Fruit fly (Drosophila melanogaster): ENCODE data around the gene Corp.

Gene Corp

dm6 chrX:8265261-8265660, 5.9 kb downstream of the Corp start (continued):
- TF ChIP-seq CG31441 (GFP tag; IDR thresholded peaks at IDR 0.05) = no peak
- no peak for TF ChIP-seq CG34422 (GFP tag; IDR thresholded peaks at IDR 0.05)
- TF ChIP-seq CG4820 (GFP tag; optimal IDR thresholded peaks at IDR 0.05) = no peak
- no peak for TF ChIP-seq luna (GFP tag; optimal IDR thresholded peaks at IDR 0.05)
- TF ChIP-seq klu (GFP tag; IDR thresholded peaks at IDR 0.05) = no peak
- no peak for TF ChIP-seq CG11398 (GFP tag; optimal IDR thresholded peaks at IDR 0.05)
- no peak for TF ChIP-seq CG6765 (GFP tag; optimal IDR thresholded peaks at IDR 0.05)
- TF ChIP-seq CG12769 (tag; optimal IDR thresholded peaks at IDR 0.05) = no peak
- peak; percentile 50 for TF ChIP-seq CG4854 (GFP tag; optimal IDR thresholded peaks at IDR 0.05)
- TF ChIP-seq tll (GFP tag; optimal IDR thresholded peaks at IDR 0.05) = no peak
- TF ChIP-seq Xbp1 (GFP tag; optimal IDR thresholded peaks at IDR 0.05) = no peak
- TF ChIP-seq CG4282 (GFP tag; optimal IDR thresholded peaks at IDR 0.05) = no peak
- TF ChIP-seq toy (GFP tag; IDR thresholded peaks at IDR 0.05) = no peak
- no peak for TF ChIP-seq mirr (GFP tag; optimal IDR thresholded peaks at IDR 0.05)
- no peak for TF ChIP-seq CG16815 (GFP tag; optimal IDR thresholded peaks at IDR 0.05)
- no peak for TF ChIP-seq gcm2 (GFP tag; optimal IDR thresholded peaks at IDR 0.05)
- no peak for TF ChIP-seq grn (GFP tag; optimal IDR thresholded peaks at IDR 0.05)
- TF ChIP-seq slbo (GFP tag; IDR thresholded peaks at IDR 0.05) = no peak
- TF ChIP-seq seq (GFP tag; IDR thresholded peaks at IDR 0.05) = no peak
- no peak for TF ChIP-seq ash1 (GFP tag; optimal IDR thresholded peaks at IDR 0.05)
- TF ChIP-seq Dp (GFP tag; optimal IDR thresholded peaks at IDR 0.05) = peak; percentile 78
- TF ChIP-seq wor (GFP tag; IDR thresholded peaks at IDR 0.05) = no peak
- TF ChIP-seq CG9876 (GFP tag; optimal IDR thresholded peaks at IDR 0.05) = no peak
- no peak for TF ChIP-seq CG7963 (GFP tag; IDR thresholded peaks at IDR 0.05; ENCODE audit: partially characterized antibody)
- TF ChIP-seq MESR4 (GFP tag; optimal IDR thresholded peaks at IDR 0.05) = no peak
- no peak for TF ChIP-seq CG11093 (GFP tag; IDR thresholded peaks at IDR 0.05)
- no peak for TF ChIP-seq CG10565 (GFP tag; optimal IDR thresholded peaks at IDR 0.05)
- no peak for TF ChIP-seq lab (GFP tag; optimal IDR thresholded peaks at IDR 0.05)
- TF ChIP-seq HLH4C (GFP tag; IDR thresholded peaks at IDR 0.05; ENCODE audit: partially characterized antibody) = no peak
- TF ChIP-seq Fer1 (GFP tag; optimal IDR thresholded peaks at IDR 0.05) = no peak
- TF ChIP-seq CG3163 (GFP tag; optimal IDR thresholded peaks at IDR 0.05) = no peak
- TF ChIP-seq E2f2 (GFP tag; IDR thresholded peaks at IDR 0.05) = peak; percentile 84
- peak; percentile 47 for TF ChIP-seq CG15514 (GFP tag; optimal IDR thresholded peaks at IDR 0.05)
- TF ChIP-seq CG13287 (GFP tag; IDR thresholded peaks at IDR 0.05; ENCODE audit: partially characterized antibody) = no peak
- TF ChIP-seq CTCF (GFP tag; optimal IDR thresholded peaks at IDR 0.05) = peak; percentile 59
- no peak for TF ChIP-seq CG17829 (tag; optimal IDR thresholded peaks at IDR 0.05)
- no peak for TF ChIP-seq trem (tag; optimal IDR thresholded peaks at IDR 0.05)
- peak; percentile 91 for TF ChIP-seq Myb (GFP tag; optimal IDR thresholded peaks at IDR 0.05)

DNA sequence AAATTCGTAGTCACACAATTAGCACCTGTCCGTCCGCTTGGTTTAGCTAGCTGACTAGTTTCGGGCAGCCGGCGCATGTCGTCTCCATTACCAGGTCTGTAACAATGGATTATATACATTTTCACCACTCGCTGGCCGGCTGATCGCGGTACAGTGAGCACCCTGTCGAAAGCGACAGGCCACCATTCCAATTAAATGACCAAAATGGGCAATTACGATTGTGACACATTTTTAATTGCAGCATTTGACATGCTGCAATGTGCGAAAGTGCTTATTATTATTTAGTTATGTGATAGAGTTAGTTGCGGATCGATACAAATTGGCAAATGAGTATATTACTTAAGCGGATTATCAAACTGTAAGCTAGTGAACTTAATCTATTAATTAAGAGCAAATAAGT, 8.0 kb downstream of the Corp start:
- TF ChIP-seq CG10543 (GFP tag; optimal IDR thresholded peaks at IDR 0.05) (no peak), unc-4 (GFP tag; IDR thresholded peaks at IDR 0.05; ENCODE audit: partially characterized antibody) (no peak), CG30431 (GFP tag; optimal IDR thresholded peaks at IDR 0.05) (no peak), CG4820 (GFP tag; optimal IDR thresholded peaks at IDR 0.05) (no peak), CG13424 (tag; optimal IDR thresholded peaks at IDR 0.05) (peak; percentile 16), CG7987 (GFP tag; optimal IDR thresholded peaks at IDR 0.05) (no peak), CTCF (GFP tag; optimal IDR thresholded peaks at IDR 0.05) (no peak), Sry-β (GFP tag; optimal IDR thresholded peaks at IDR 0.05) (no peak), CG11560 (tag; IDR thresholded peaks at IDR 0.05) (no peak), CG18262 (tag; optimal IDR thresholded peaks at IDR 0.05) (peak; percentile 9), Elba2 (GFP tag; optimal IDR thresholded peaks at IDR 0.05) (no peak), CG10147 (GFP tag; optimal IDR thresholded peaks at IDR 0.05) (no peak), Myb (GFP tag; optimal IDR thresholded peaks at IDR 0.05) (no peak), CG11247 (GFP tag; IDR thresholded peaks at IDR 0.05) (no peak), ttk (GFP tag; IDR thresholded peaks at IDR 0.05) (no peak), CG9437 (GFP tag; optimal IDR thresholded peaks at IDR 0.05) (peak; percentile 12), Antp (GFP tag; optimal IDR thresholded peaks at IDR 0.05) (no peak), NK7.1 (GFP tag; optimal IDR thresholded peaks at IDR 0.05) (no peak), Hr39 (optimal IDR thresholded peaks at IDR 0.05) (no peak)
